Fruit fly (Drosophila melanogaster) whole organism, adult: Measurements from ENCODE around the gene CG31103.

Experiments used
- CG1620 ChIP-seq: fragments of 200-800 bp; sonication (Bioruptor generic); optimal IDR thresholded peaks from 2 replicates; lab custom pipeline; 2016; ENCODE audit warnings: missing biosample characterization, missing genetic modification characterization
- cnc ChIP-seq, 2 experiments: fragments of >200 bp; optimal IDR thresholded peaks; 2 replicates each; lab custom pipeline; 2017
- kay ChIP-seq: fragments of 200-800 bp; sonication (Bioruptor generic); peaks from one replicate; lab custom pipeline; 2016; ENCODE audit warnings: missing biosample characterization, missing genetic modification characterization, borderline replicate concordance
- ovo ChIP-seq: fragments of 200-800 bp; sonication (Bioruptor generic); optimal IDR thresholded peaks from 2 replicates; lab custom pipeline; 2016; ENCODE audit warnings: missing biosample characterization, missing genetic modification characterization

- no peak for TF ChIP-seq CG1620 (GFP tag; lab: Kevin White, UChicago)
- no peak for TF ChIP-seq cnc (optimal IDR thresholded peaks at IDR 0.05; lab: Kevin White, UChicago)
- no peak for TF ChIP-seq ovo (GFP tag; lab: Kevin White, UChicago)
- TF ChIP-seq kay (GFP tag; lab: Kevin White, UChicago), result peak; percentile 91
Measured at dm6 chr3R:25209207-25209606, 9.9 kb upstream of the CG31103 start.
